Fruit fly (Drosophila melanogaster) whole organism: ENCODE data around the gene RpS9.

ENCODE experiments used
- CG8478 ChIP-seq: fragments of >200 bp; optimal IDR thresholded peaks from 2 replicates; lab custom pipeline; 2018; ENCODE audit warnings: inconsistent platforms
- Dll ChIP-seq: fragments of >200 bp; optimal IDR thresholded peaks from 2 replicates; lab custom pipeline; 2017
- EcR ChIP-seq, 2 experiments: fragments of >200 bp; optimal IDR thresholded peaks; 2 replicates each; lab custom pipeline; 2017; ENCODE audit warnings: missing biosample characterization in 2 of 2, missing genetic modification characterization in 2 of 2, missing genetic modification reagents in 2 of 2
- pan ChIP-seq: fragments of >200 bp; optimal IDR thresholded peaks from 2 replicates; lab custom pipeline; 2017
- psq ChIP-seq: fragments of >200 bp; optimal IDR thresholded peaks from 2 replicates; lab custom pipeline; 2017
- usp ChIP-seq: fragments of >200 bp; optimal IDR thresholded peaks from 2 replicates; lab custom pipeline; 2017; ENCODE audit warnings: missing biosample characterization, missing genetic modification characterization, mixed read lengths

DNA sequence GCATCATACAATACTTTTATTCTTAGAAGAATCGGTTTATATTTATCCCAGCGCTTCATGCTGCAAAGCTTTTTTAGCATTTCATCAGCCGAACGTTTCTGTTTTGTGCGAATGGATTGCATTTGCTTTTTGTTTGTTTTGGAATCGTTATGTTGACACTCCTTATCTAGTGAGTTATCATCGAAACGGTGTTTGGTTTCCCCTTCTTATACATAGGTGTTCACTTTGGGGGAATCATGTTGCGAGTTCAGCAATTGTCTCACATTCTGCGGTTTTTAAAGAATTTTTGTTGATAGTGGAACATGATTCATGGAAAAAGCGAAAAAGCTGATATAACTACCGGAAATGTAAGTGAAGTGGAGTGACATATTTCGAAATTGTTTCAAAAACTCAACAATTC, 9.0 kb downstream of the RpS9 start:
- no peak for TF ChIP-seq pan
- TF ChIP-seq usp (GFP tag; lab: Kevin White, UChicago): no peak
- no peak for TF ChIP-seq CG8478 (lab: Kevin White, UChicago)
- no peak for TF ChIP-seq psq (lab: Kevin White, UChicago)
- TF ChIP-seq EcR (GFP tag; optimal IDR thresholded peaks at IDR 0.05; lab: Kevin White, UChicago): no peak
- TF ChIP-seq Dll: no peak
